Fruit fly (Drosophila melanogaster) whole organism, pupa: ENCODE results near the gene GCS1.

Experiments used
- CG13204 ChIP-seq: fragments of 200-800 bp; sonication (Bioruptor generic); optimal IDR thresholded peaks from 2 replicates; lab custom pipeline; 2018; ENCODE audit warnings: missing biosample characterization, mild to moderate bottlenecking, missing genetic modification characterization, moderate library complexity
- CG14655 ChIP-seq: fragments of 200-800 bp; sonication (Bioruptor generic); optimal IDR thresholded peaks from 3 replicates; lab custom pipeline; 2017; ENCODE audit warnings: mild to moderate bottlenecking, missing biosample characterization, missing genetic modification reagents, missing genetic modification characterization
- CG17806 ChIP-seq: fragments of 200-800 bp; sonication (Bioruptor generic); optimal IDR thresholded peaks from 2 replicates; lab custom pipeline; 2018; ENCODE audit warnings: missing biosample characterization, mild to moderate bottlenecking, missing genetic modification characterization, moderate library complexity
- CG32121 ChIP-seq: fragments of 200-800 bp; sonication (Bioruptor generic); IDR thresholded peaks from 2 replicates; pipeline ENCODE4 v1.3.6; 2022; ENCODE audit warnings: missing biosample characterization, missing genetic modification characterization
- CG34367 ChIP-seq: fragments of 200-800 bp; sonication (Bioruptor generic); optimal IDR thresholded peaks from 2 replicates; lab custom pipeline; 2018; ENCODE audit warnings: missing biosample characterization, mild to moderate bottlenecking, missing genetic modification characterization
- CG4496 ChIP-seq: fragments of 200-800 bp; sonication (Bioruptor generic); IDR thresholded peaks from 3 replicates; pipeline ENCODE4 v1.3.6; 2022; ENCODE audit warnings: missing biosample characterization, missing genetic modification characterization
- CG8301 ChIP-seq: fragments of 200-800 bp; sonication (Bioruptor generic); optimal IDR thresholded peaks from 2 replicates; lab custom pipeline; 2018; ENCODE audit warnings: missing biosample characterization, mild to moderate bottlenecking, missing genetic modification characterization
- CG9948 ChIP-seq: fragments of 200-800 bp; sonication (Bioruptor generic); optimal IDR thresholded peaks from 2 replicates; lab custom pipeline; 2018; ENCODE audit warnings: missing biosample characterization, mild to moderate bottlenecking, missing genetic modification characterization, moderate library complexity
- EcR ChIP-seq: fragments of 200-800 bp; sonication (Bioruptor generic); optimal IDR thresholded peaks from 3 replicates; lab custom pipeline; 2019; ENCODE audit warnings: missing biosample characterization, missing genetic modification characterization, mild to moderate bottlenecking, moderate library complexity, missing genetic modification reagents
- Ets98B ChIP-seq: fragments of 200-800 bp; sonication (Bioruptor generic); IDR thresholded peaks from 2 replicates; pipeline ENCODE4 v1.3.6; 2022; ENCODE audit warnings: missing biosample characterization, missing genetic modification characterization
- Pif1B ChIP-seq: fragments of 200-800 bp; sonication (Bioruptor generic); optimal IDR thresholded peaks from 3 replicates; lab custom pipeline; 2016; ENCODE audit warnings: missing biosample characterization, missing genetic modification characterization
- Snoo ChIP-seq: fragments of 200-800 bp; sonication (Bioruptor generic); optimal IDR thresholded peaks from 3 replicates; lab custom pipeline; 2017; ENCODE audit warnings: missing biosample characterization, mild to moderate bottlenecking, missing genetic modification characterization, inconsistent platforms
- rn ChIP-seq: fragments of 200-800 bp; sonication (Bioruptor generic); IDR thresholded peaks from 2 replicates; pipeline ENCODE4 v1.3.6; 2022; ENCODE audit warnings: missing biosample characterization, missing genetic modification characterization

dm6 chrX:11385498-11385897 is 37.7 kb upstream of the GCS1 start:
- TF ChIP-seq CG32121 (GFP tag; lab: Robert Waterston, UW) = no peak
- TF ChIP-seq CG4496 (GFP tag; lab: Robert Waterston, UW) = no peak
- no peak for TF ChIP-seq CG14655 (GFP tag; lab: Kevin White, UChicago)
- TF ChIP-seq EcR (GFP tag; lab: Kevin White, UChicago) = no peak
- no peak for TF ChIP-seq Pif1B (GFP tag; lab: Kevin White, UChicago)
- TF ChIP-seq CG9948 (tag; lab: Kevin White, UChicago) = no peak
- no peak for TF ChIP-seq CG34367 (tag; lab: Kevin White, UChicago)
- no peak for TF ChIP-seq Ets98B (GFP tag; lab: Robert Waterston, UW)
- TF ChIP-seq rn (GFP tag; lab: Robert Waterston, UW) = no peak
- no peak for TF ChIP-seq Snoo (tag; lab: Kevin White, UChicago)
- TF ChIP-seq CG13204 = no peak
- no peak for TF ChIP-seq CG8301 (tag; lab: Kevin White, UChicago)
- no peak for TF ChIP-seq CG17806 (tag; lab: Kevin White, UChicago)
